Worm (Caenorhabditis elegans) whole organism, late embryonic: ENCODE measurements around the gene ZC477.2.

Source experiments
- T23F11.4 ChIP-seq: fragments of 200-800 bp; sonication (Bioruptor generic); optimal IDR thresholded peaks from 2 replicates; lab custom pipeline; 2018; ENCODE audit warnings: mild to moderate bottlenecking, missing genetic modification characterization, missing compliant biosample characterization
- elt-2 ChIP-seq: sonication (generic microtip); optimal IDR thresholded peaks from 2 replicates; lab custom pipeline; 2016; ENCODE audit warnings: missing genetic modification reagents, missing genetic modification characterization, missing compliant biosample characterization
- fkh-6 ChIP-seq: sonication (generic microtip); optimal IDR thresholded peaks from 2 replicates; lab custom pipeline; 2016; ENCODE audit warnings: missing genetic modification characterization, missing compliant biosample characterization
- nhr-11 ChIP-seq: fragments of 150-350 bp; optimal IDR thresholded peaks from 2 replicates; lab custom pipeline; 2014; ENCODE audit warnings: missing biosample characterization, missing genetic modification characterization
- npax-4 ChIP-seq: sonication (generic microtip); optimal IDR thresholded peaks from 2 replicates; lab custom pipeline; 2016; ENCODE audit warnings: missing genetic modification characterization, missing compliant biosample characterization
- sdc-2 ChIP-seq: sonication (generic microtip); optimal IDR thresholded peaks from 2 replicates; lab custom pipeline; 2016; ENCODE audit warnings: missing genotype, missing genetic modification characterization, missing compliant biosample characterization
- sox-4 ChIP-seq: sonication (generic microtip); optimal IDR thresholded peaks from 2 replicates; lab custom pipeline; 2017; ENCODE audit warnings: mild to moderate bottlenecking, missing genetic modification characterization, inconsistent platforms, missing compliant biosample characterization
- unc-55 ChIP-seq: sonication (generic microtip); optimal IDR thresholded peaks from 2 replicates; lab custom pipeline; 2017; ENCODE audit warnings: missing biosample characterization, missing genetic modification reagents, missing genetic modification characterization

DNA sequence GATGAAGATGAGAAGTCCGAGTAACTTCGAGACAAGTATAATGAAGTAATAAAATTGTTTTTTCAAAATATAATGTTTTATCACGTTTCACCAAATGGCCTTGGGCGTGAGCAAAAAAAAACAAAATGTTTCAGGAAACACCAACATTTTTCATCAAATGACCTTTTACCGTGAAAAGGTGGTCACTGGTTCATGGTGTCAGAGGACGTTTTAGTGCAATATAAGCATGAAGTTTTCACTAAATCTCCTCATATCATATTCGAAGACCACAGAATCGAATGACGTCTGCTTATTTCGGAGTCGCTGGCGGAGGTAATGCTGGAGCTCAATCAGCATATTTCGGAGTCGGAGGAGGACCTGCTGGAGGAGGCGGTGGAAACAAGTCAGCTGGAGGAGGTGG is 3.4 kb downstream of the ZC477.2 start, which contains the start of the genes ZC477.7 and ssq-3:
- TF ChIP-seq sox-4 (tag; lab: Kevin White, UChicago) (no peak), T23F11.4 (GFP tag; lab: Kevin White, UChicago) (no peak), elt-2 (tag; lab: Kevin White, UChicago) (no peak), nhr-11 (tag; lab: Kevin White, UChicago) (no peak), npax-4 (tag; lab: Kevin White, UChicago) (no peak), fkh-6 (no peak), sdc-2 (tag; lab: Kevin White, UChicago) (no peak), unc-55 (GFP tag; lab: Kevin White, UChicago) (no peak)
